Fruit fly (Drosophila melanogaster): Measurements from ENCODE around the gene Itpr.

The Itpr gene

DNA sequence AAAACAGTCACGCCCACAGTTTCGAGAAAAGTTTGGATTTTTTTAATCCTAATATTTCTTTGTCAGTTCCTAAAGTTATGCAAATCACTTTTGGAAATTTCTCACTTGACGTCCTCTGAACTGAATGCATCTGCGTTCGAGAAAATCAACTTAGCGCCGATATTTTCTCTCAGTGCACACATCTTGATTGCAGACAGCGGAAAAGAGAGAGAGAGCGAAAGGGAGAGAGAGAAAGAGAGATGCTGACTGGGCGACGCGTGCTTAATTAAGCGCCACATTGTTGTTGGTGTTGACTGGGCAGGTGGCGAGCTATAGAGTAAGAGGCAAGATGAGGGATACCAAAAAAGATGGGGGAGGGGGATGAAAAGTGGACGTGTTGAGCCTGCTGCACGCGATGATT is 1.7 kb downstream of the Itpr start (continued):
- TF ChIP-seq croc (GFP tag; conservative IDR thresholded peaks at IDR 0.05) = no peak; the same call in 2 of the 3 replicates
- no peak; the same call in 1 of the 2 replicates for TF ChIP-seq CG9215 (GFP tag; IDR thresholded peaks at IDR 0.05)
- peak; percentile 68 for TF ChIP-seq Mes4 (GFP tag; optimal IDR thresholded peaks at IDR 0.05)
- TF ChIP-seq CG15269 (tag; optimal IDR thresholded peaks at IDR 0.05) = peak; percentile 54
- no peak for TF ChIP-seq CG18476 (GFP tag; optimal IDR thresholded peaks at IDR 0.05)
- peak; percentile 60; the same call in 2 of the 3 replicates for TF ChIP-seq dysf (GFP tag; IDR thresholded peaks at IDR 0.05)
- peak; percentile 50; the same call in 1 of the 3 replicates for TF ChIP-seq so (GFP tag; IDR thresholded peaks at IDR 0.05)
- TF ChIP-seq cwo (GFP tag; optimal IDR thresholded peaks at IDR 0.05) = no peak
- no peak for TF ChIP-seq psq (GFP tag; optimal IDR thresholded peaks at IDR 0.05)
- peak; percentile 22 for TF ChIP-seq Bteb2 (GFP tag; optimal IDR thresholded peaks at IDR 0.05)
- peak; percentile 45 for TF ChIP-seq CG9609 (GFP tag; optimal IDR thresholded peaks at IDR 0.05)
- no peak for TF ChIP-seq sug (tag; optimal IDR thresholded peaks at IDR 0.05)
- TF ChIP-seq Drgx (GFP tag; IDR thresholded peaks at IDR 0.05) = peak; percentile 51
- peak; percentile 93 for TF ChIP-seq Med (GFP tag)
- TF ChIP-seq ftz-f1 (GFP tag; optimal IDR thresholded peaks at IDR 0.05) = no peak
- TF ChIP-seq CG31388 (GFP tag; optimal IDR thresholded peaks at IDR 0.05) = no peak
- TF ChIP-seq sens-2 (GFP tag; IDR thresholded peaks at IDR 0.05) = peak; percentile 44; the same call in 1 of the 2 replicates
- no peak for TF ChIP-seq CG4404 (GFP tag; IDR thresholded peaks at IDR 0.05)
- peak; percentile 24 for TF ChIP-seq Six4 (GFP tag; optimal IDR thresholded peaks at IDR 0.05)
- no peak for TF ChIP-seq C15 (GFP tag; IDR thresholded peaks at IDR 0.05)
- peak; percentile 32 for TF ChIP-seq bab2 (GFP tag; optimal IDR thresholded peaks at IDR 0.05)
- no peak for TF ChIP-seq CG3281 (GFP tag; optimal IDR thresholded peaks at IDR 0.05)
- no peak for TF ChIP-seq CG7928 (GFP tag; optimal IDR thresholded peaks at IDR 0.05)
- TF ChIP-seq CG6683 (GFP tag; optimal IDR thresholded peaks at IDR 0.05) = no peak
- peak; percentile 40; the same call in 1 of the 2 replicates for TF ChIP-seq Ada2b (GFP tag; IDR thresholded peaks at IDR 0.05)
- peak; percentile 21 for TF ChIP-seq kah (GFP tag; optimal IDR thresholded peaks at IDR 0.05)
- no peak for TF ChIP-seq bbx (GFP tag; IDR thresholded peaks at IDR 0.05; ENCODE audit: partially characterized antibody)
- TF ChIP-seq repo (GFP tag; optimal IDR thresholded peaks at IDR 0.05) = peak; percentile 40
- TF ChIP-seq CG7745 (tag; optimal IDR thresholded peaks at IDR 0.05) = peak; percentile 85
- peak; percentile 43 for TF ChIP-seq HLHmδ (GFP tag; optimal IDR thresholded peaks at IDR 0.05)
- peak; percentile 23 for TF ChIP-seq CG8290 (GFP tag; optimal IDR thresholded peaks at IDR 0.05)
- peak in 1 of 2 experiments; percentile 55 for TF ChIP-seq CG8290 (tag; optimal IDR thresholded peaks at IDR 0.05)
- peak; percentile 15 for TF ChIP-seq Fer3 (tag; optimal IDR thresholded peaks at IDR 0.05)
- TF ChIP-seq Ptx1 (GFP tag; IDR thresholded peaks at IDR 0.05) = peak; percentile 53
- no peak for TF ChIP-seq Deaf1 (tag; optimal IDR thresholded peaks at IDR 0.05)
- TF ChIP-seq CG10366 (GFP tag; IDR thresholded peaks at IDR 0.05) = peak; percentile 67
- TF ChIP-seq CG8388 (GFP tag; optimal IDR thresholded peaks at IDR 0.05) = peak; percentile 59
- TF ChIP-seq Side (GFP tag; optimal IDR thresholded peaks at IDR 0.05) = peak; percentile 44
- TF ChIP-seq CG13775 (GFP tag; optimal IDR thresholded peaks at IDR 0.05) = no peak
- TF ChIP-seq CG2889 (GFP tag; IDR thresholded peaks at IDR 0.05) = peak; percentile 14; the same call in 1 of the 3 replicates
- no peak for TF ChIP-seq HLH54F (GFP tag; optimal IDR thresholded peaks at IDR 0.05)
- peak; percentile 89 for TF ChIP-seq Ets65A (GFP tag)
- peak; percentile 56 for TF ChIP-seq sisA (GFP tag; IDR thresholded peaks at IDR 0.05)
- peak; percentile 60; the same call in 1 of the 3 replicates for TF ChIP-seq ken (GFP tag; IDR thresholded peaks at IDR 0.05)
- peak; percentile 36 for TF ChIP-seq CG2202 (tag; optimal IDR thresholded peaks at IDR 0.05)
- TF ChIP-seq GATAe (GFP tag; conservative IDR thresholded peaks at IDR 0.05) = no peak
- no peak for TF ChIP-seq peb (GFP tag; IDR thresholded peaks at IDR 0.05)
- TF ChIP-seq CG12236 (GFP tag; optimal IDR thresholded peaks at IDR 0.05) = no peak
- no peak for TF ChIP-seq kni (GFP tag; optimal IDR thresholded peaks at IDR 0.05)
- peak; percentile 15 for TF ChIP-seq CG8359 (GFP tag; optimal IDR thresholded peaks at IDR 0.05; ENCODE audit: borderline replicate concordance)
- peak; percentile 17 for TF ChIP-seq Spps (tag; optimal IDR thresholded peaks at IDR 0.05)
- TF ChIP-seq nom (GFP tag; optimal IDR thresholded peaks at IDR 0.05) = peak; percentile 26
